Worm (Caenorhabditis elegans): ENCODE measurements around the gene rsp-2.
A peak's percentile ranks its signal among the peaks of the same experiment; 100 is the strongest.

ce11 chrII:11472542-11472941, 19.8 kb upstream of the rsp-2 start:
- no peak for TF ChIP-seq ceh-27 (GFP tag; optimal IDR thresholded peaks at IDR 0.05)
- no peak for TF ChIP-seq ets-4 (GFP tag; optimal IDR thresholded peaks at IDR 0.05)
- no peak for TF ChIP-seq dpl-1 (GFP tag; optimal IDR thresholded peaks at IDR 0.05)
- peak; percentile 55 for TF ChIP-seq attf-5 (GFP tag; optimal IDR thresholded peaks at IDR 0.05)
- TF ChIP-seq lsy-27 (tag; optimal IDR thresholded peaks at IDR 0.05; ENCODE audit: borderline replicate concordance, insufficient read depth) = no peak
- no peak for TF ChIP-seq aptf-2 (GFP tag; conservative IDR thresholded peaks at IDR 0.05)
- no peak for TF ChIP-seq lag-1 (GFP tag; IDR thresholded peaks at IDR 0.05)
- TF ChIP-seq let-607 (tag; optimal IDR thresholded peaks at IDR 0.05) = no peak
